Fruit fly (Drosophila melanogaster): ENCODE measurements around the gene CG8001.

CG8001 gene

dm6 chr3L:1794943-1795696 lies 39.2 kb downstream of the CG8001 start, which contains the start of the genes alpha-Spec, dlt and Cdc37 (continued):
- TF ChIP-seq crc (GFP tag; optimal IDR thresholded peaks at IDR 0.05) (no peak), CG6272 (GFP tag; IDR thresholded peaks at IDR 0.05) (no peak), D19B (GFP tag; optimal IDR thresholded peaks at IDR 0.05) (no peak), gro (GFP tag; optimal IDR thresholded peaks at IDR 0.05) (peak; percentile 61), eyg (GFP tag; optimal IDR thresholded peaks at IDR 0.05) (peak; percentile 34), CG1024 (GFP tag; IDR thresholded peaks at IDR 0.05) (no peak), CG12104 (GFP tag; optimal IDR thresholded peaks at IDR 0.05) (no peak)

- peak; percentile 28 for TF ChIP-seq sens (GFP tag)
- no peak for TF ChIP-seq Sox100B (GFP tag; optimal IDR thresholded peaks at IDR 0.05)
Measured at dm6 chr3L:1797005-1797404, 41.0 kb downstream of the CG8001 start, which contains the start of gene CG12020. TSS of gene CG12020 (plus strand) at chr3L:1797305.

dm6 chr3L:1798649-1799048 lies 42.7 kb downstream of the CG8001 start, which contains the start of gene Patj:
TSS of gene Patj (plus strand) at chr3L:1798803.
- TF ChIP-seq HHEX (GFP tag; optimal IDR thresholded peaks at IDR 0.05): no peak
- TF ChIP-seq CG8359 (GFP tag; optimal IDR thresholded peaks at IDR 0.05; ENCODE audit: borderline replicate concordance): no peak
- peak; percentile 67 for TF ChIP-seq CG2116 (GFP tag; optimal IDR thresholded peaks at IDR 0.05)
- TF ChIP-seq Nf-YB (GFP tag; optimal IDR thresholded peaks at IDR 0.05): no peak
- no peak for TF ChIP-seq ftz-f1 (GFP tag; optimal IDR thresholded peaks at IDR 0.05)
- peak; percentile 79 for TF ChIP-seq Dref (GFP tag; IDR thresholded peaks at IDR 0.05)
- peak; percentile 56 for TF ChIP-seq YL-1 (GFP tag; optimal IDR thresholded peaks at IDR 0.05)
- TF ChIP-seq pzg (GFP tag; optimal IDR thresholded peaks at IDR 0.05): peak; percentile 83
- no peak for TF ChIP-seq ewg (GFP tag; optimal IDR thresholded peaks at IDR 0.05)
- peak; percentile 3 for TF ChIP-seq CG17186 (GFP tag; optimal IDR thresholded peaks at IDR 0.05)
- peak; percentile 68 for TF ChIP-seq trem (tag; optimal IDR thresholded peaks at IDR 0.05)
- peak; percentile 23 for TF ChIP-seq Med (GFP tag)
- TF ChIP-seq CG15514 (GFP tag; optimal IDR thresholded peaks at IDR 0.05): peak; percentile 85
- peak; percentile 13 for TF ChIP-seq nmo (GFP tag; optimal IDR thresholded peaks at IDR 0.05)
- no peak for TF ChIP-seq CG1647 (GFP tag; optimal IDR thresholded peaks at IDR 0.05)
- no peak for TF ChIP-seq toy (GFP tag; IDR thresholded peaks at IDR 0.05)
- TF ChIP-seq Antp (GFP tag; optimal IDR thresholded peaks at IDR 0.05): no peak
- no peak for TF ChIP-seq TFAM (GFP tag; optimal IDR thresholded peaks at IDR 0.05)
- TF ChIP-seq Six4 (GFP tag; optimal IDR thresholded peaks at IDR 0.05): no peak
- no peak for TF ChIP-seq fd3F (GFP tag; optimal IDR thresholded peaks at IDR 0.05)
- peak; percentile 35; the same call in 1 of the 2 replicates for TF ChIP-seq inv (GFP tag; IDR thresholded peaks at IDR 0.05; ENCODE audit: partially characterized antibody)
- TF ChIP-seq gfzf (GFP tag; optimal IDR thresholded peaks at IDR 0.05): peak; percentile 34
- peak; percentile 98 for TF ChIP-seq zen (tag; optimal IDR thresholded peaks at IDR 0.05)
- TF ChIP-seq CTCF (GFP tag; optimal IDR thresholded peaks at IDR 0.05): peak; percentile 49
- no peak for TF ChIP-seq insv (GFP tag; optimal IDR thresholded peaks at IDR 0.05)
- no peak for TF ChIP-seq Ada2b (GFP tag; IDR thresholded peaks at IDR 0.05)
- no peak for TF ChIP-seq Dfd (GFP tag; optimal IDR thresholded peaks at IDR 0.05)
- TF ChIP-seq chinmo (GFP tag; IDR thresholded peaks at IDR 0.05; ENCODE audit: partially characterized antibody): peak; percentile 99
- TF ChIP-seq Myb (GFP tag; optimal IDR thresholded peaks at IDR 0.05): peak; percentile 99
- TF ChIP-seq Scr (GFP tag; IDR thresholded peaks at IDR 0.05; ENCODE audit: partially characterized antibody): peak; percentile 55
- no peak for TF ChIP-seq CG11504 (tag; optimal IDR thresholded peaks at IDR 0.05)
- peak; percentile 7; the same call in 1 of the 3 replicates for TF ChIP-seq zen2 (GFP tag; IDR thresholded peaks at IDR 0.05; ENCODE audit: partially characterized antibody)
- TF ChIP-seq org-1 (GFP tag; optimal IDR thresholded peaks at IDR 0.05): no peak
- peak; percentile 24; the same call in 1 of the 3 replicates for TF ChIP-seq HLH4C (GFP tag; IDR thresholded peaks at IDR 0.05; ENCODE audit: partially characterized antibody)
- peak; percentile 64; the same call in 2 of the 3 replicates for TF ChIP-seq CG34224 (GFP tag; IDR thresholded peaks at IDR 0.05; ENCODE audit: partially characterized antibody)
- peak; percentile 53 for TF ChIP-seq CG14710 (tag; optimal IDR thresholded peaks at IDR 0.05)
- no peak for TF ChIP-seq CG12299 (tag; optimal IDR thresholded peaks at IDR 0.05)
